Worm (Caenorhabditis elegans) whole organism, L4 larva: ENCODE measurements around the gene Y39A3B.8.

Source experiments
- F44E2.7 ChIP-seq: fragments of 200-800 bp; sonication (Bioruptor generic); IDR thresholded peaks from 2 replicates; pipeline ENCODE4 v2.1.2; 2022; ENCODE audit warnings: missing genetic modification characterization, missing compliant biosample characterization
- T20F7.1 ChIP-seq: fragments of 200-800 bp; sonication (Bioruptor generic); optimal IDR thresholded peaks from 2 replicates; lab custom pipeline; 2018; ENCODE audit warnings: mild to moderate bottlenecking, missing genetic modification characterization, missing compliant biosample characterization
- T26A8.4 ChIP-seq: fragments of 200-800 bp; sonication (Bioruptor generic); IDR thresholded peaks from 2 replicates; pipeline ENCODE4 v1.3.6; 2022; ENCODE audit warnings: missing genetic modification characterization, missing compliant biosample characterization
- ZK546.5 ChIP-seq, 2 experiments: sonication (generic microtip); optimal IDR thresholded peaks; 2 replicates each; lab custom pipeline; 2017; ENCODE audit warnings: missing biosample characterization in 2 of 2, missing genetic modification characterization in 2 of 2
- aha-1 ChIP-seq: fragments of 150-350 bp; peaks from one replicate; lab custom pipeline; 2014; ENCODE audit warnings: missing biosample characterization, missing genetic modification characterization
- aly-2 ChIP-seq: sonication (generic microtip); optimal IDR thresholded peaks from 2 replicates; lab custom pipeline; 2018; ENCODE audit warnings: missing biosample characterization, missing genetic modification characterization
- ama-1 ChIP-seq: fragments of 150-350 bp; optimal IDR thresholded peaks from 2 replicates; lab custom pipeline; 2014; ENCODE audit warnings: inconsistent platforms, mixed read lengths
- ceh-20 ChIP-seq: fragments of 200-800 bp; sonication (Bioruptor generic); IDR thresholded peaks from 2 replicates; pipeline ENCODE4 v1.3.6; 2022; ENCODE audit warnings: missing genetic modification reagents, missing genetic modification characterization, missing compliant biosample characterization
- ceh-62 ChIP-seq: sonication (generic microtip); optimal IDR thresholded peaks from 2 replicates; lab custom pipeline; 2017; ENCODE audit warnings: missing biosample characterization, missing genetic modification characterization
- ctbp-1 ChIP-seq: fragments of 200-800 bp; sonication (Bioruptor generic); IDR thresholded peaks from 2 replicates; pipeline ENCODE4 v1.3.6; 2022; ENCODE audit warnings: missing genetic modification reagents, missing genetic modification characterization, missing compliant biosample characterization
- daf-16 ChIP-seq, 3 experiments: sonication (generic microtip); optimal IDR thresholded peaks; 2 replicates each; lab custom pipeline; 2016 to 2017; ENCODE audit warnings: missing genetic modification characterization in 3 of 3, missing genetic modification reagents in 3 of 3, mild to moderate bottlenecking in 2 of 3, missing compliant biosample characterization in 2 of 3, missing biosample characterization in 1 of 3, moderate library complexity in 1 of 3
- daf-19 ChIP-seq: fragments of 200-800 bp; sonication (Bioruptor generic); conservative IDR thresholded peaks from 2 replicates; pipeline ENCODE4 v1.3.6; 2022; ENCODE audit warnings: missing genetic modification characterization, missing compliant biosample characterization
- daf-8 ChIP-seq: fragments of 200-800 bp; sonication (Bioruptor generic); IDR thresholded peaks from 2 replicates; pipeline ENCODE4 v1.3.6; 2022; ENCODE audit warnings: missing genetic modification characterization, missing compliant biosample characterization
- dmd-6 ChIP-seq: fragments of 200-800 bp; sonication (Bioruptor generic); IDR thresholded peaks from 2 replicates; pipeline ENCODE4 v1.3.6; 2022; ENCODE audit warnings: missing genetic modification reagents, missing genetic modification characterization, missing compliant biosample characterization
- dmd-8 ChIP-seq: fragments of 200-800 bp; sonication (Bioruptor generic); IDR thresholded peaks from 2 replicates; pipeline ENCODE4 v1.3.6; 2022; ENCODE audit warnings: missing genetic modification characterization, missing compliant biosample characterization
- dpl-1 ChIP-seq: fragments of 150-350 bp; optimal IDR thresholded peaks from 2 replicates; lab custom pipeline; 2014; ENCODE audit warnings: missing biosample characterization, missing genetic modification reagents, missing genetic modification characterization
- duxl-1 ChIP-seq: sonication (generic microtip); optimal IDR thresholded peaks from 2 replicates; lab custom pipeline; 2016; ENCODE audit warnings: mild to moderate bottlenecking, missing genetic modification characterization, moderate library complexity, missing compliant biosample characterization; ENCODE audit not compliant: poor library complexity
- dve-1 ChIP-seq: sonication (generic microtip); optimal IDR thresholded peaks from 2 replicates; lab custom pipeline; 2017; ENCODE audit warnings: antibody characterized with exemption, mild to moderate bottlenecking, missing genetic modification characterization, missing compliant biosample characterization; ENCODE audit not compliant: insufficient read depth
- egl-27 ChIP-seq: sonication (generic microtip); optimal IDR thresholded peaks from 3 replicates; lab custom pipeline; 2017; ENCODE audit warnings: missing biosample characterization, missing genetic modification reagents, missing genetic modification characterization
- fkh-10 ChIP-seq: fragments of 150-350 bp; optimal IDR thresholded peaks from 2 replicates; lab custom pipeline; 2014; ENCODE audit warnings: missing biosample characterization, missing genetic modification reagents, missing genetic modification characterization
- hlh-30 ChIP-seq: sonication (generic microtip); optimal IDR thresholded peaks from 2 replicates; lab custom pipeline; 2017; ENCODE audit warnings: antibody characterized with exemption, mild to moderate bottlenecking, missing genetic modification characterization, missing compliant biosample characterization; ENCODE audit not compliant: insufficient read depth
- jun-1 ChIP-seq: fragments of 150-350 bp; optimal IDR thresholded peaks from 2 replicates; lab custom pipeline; 2014; ENCODE audit warnings: missing biosample characterization, missing genetic modification reagents, missing genetic modification characterization
- lim-7 ChIP-seq: fragments of 200-800 bp; sonication (Bioruptor generic); IDR thresholded peaks from 2 replicates; pipeline ENCODE4 v1.3.6; 2022; ENCODE audit warnings: missing genetic modification characterization, missing compliant biosample characterization
- lin-1 ChIP-seq: fragments of 200-800 bp; sonication (Bioruptor generic); IDR thresholded peaks from 2 replicates; pipeline ENCODE4 v1.3.6; 2022; ENCODE audit warnings: missing genetic modification reagents, missing genetic modification characterization, missing compliant biosample characterization
- lin-15B ChIP-seq: fragments of 150-350 bp; sonication (generic microtip); optimal IDR thresholded peaks from 3 replicates; lab custom pipeline; 2014; ENCODE audit warnings: missing biosample characterization, missing genetic modification characterization
- lin-29 ChIP-seq: fragments of 200-800 bp; sonication (Bioruptor generic); IDR thresholded peaks from 2 replicates; pipeline ENCODE4 v1.3.6; 2022; ENCODE audit warnings: missing genetic modification reagents, missing genetic modification characterization, missing compliant biosample characterization
- lin-39 ChIP-seq: fragments of 150-350 bp; optimal IDR thresholded peaks from 2 replicates; lab custom pipeline; 2014; ENCODE audit warnings: missing biosample characterization, missing genetic modification reagents, missing genetic modification characterization
- madf-5 ChIP-seq, 2 experiments: fragments of 200-800 bp; sonication (Bioruptor generic); IDR thresholded peaks; 2 replicates each; pipeline ENCODE4 v1.3.6; 2022; ENCODE audit warnings: missing compliant biosample characterization in 2 of 2, missing genetic modification characterization in 2 of 2
- madf-9 ChIP-seq: fragments of 200-800 bp; sonication (Bioruptor generic); conservative IDR thresholded peaks from 2 replicates; pipeline ENCODE4 v1.3.6; 2022; ENCODE audit warnings: missing genetic modification reagents, missing genetic modification characterization, missing compliant biosample characterization
- mdt-29 ChIP-seq: fragments of 200-800 bp; sonication (Bioruptor generic); IDR thresholded peaks from 2 replicates; pipeline ENCODE4 v1.3.6; 2022; ENCODE audit warnings: missing genetic modification reagents, missing genetic modification characterization, missing compliant biosample characterization
- mep-1 ChIP-seq: fragments of 150-350 bp; sonication (generic microtip); optimal IDR thresholded peaks from 3 replicates; lab custom pipeline; 2014; ENCODE audit warnings: missing biosample characterization, missing genetic modification characterization
- mes-2 ChIP-seq: sonication (generic microtip); optimal IDR thresholded peaks from 2 replicates; lab custom pipeline; 2016; ENCODE audit warnings: missing genotype, mild to moderate bottlenecking, missing genetic modification characterization, missing compliant biosample characterization; ENCODE audit not compliant: poor library complexity, severe bottlenecking
- nhr-10 ChIP-seq: fragments of 150-350 bp; optimal IDR thresholded peaks from 2 replicates; lab custom pipeline; 2014; ENCODE audit warnings: missing biosample characterization, missing genetic modification characterization
- nhr-11 ChIP-seq: fragments of 150-350 bp; optimal IDR thresholded peaks from 2 replicates; lab custom pipeline; 2014; ENCODE audit warnings: missing biosample characterization, missing genetic modification characterization
- nhr-111 ChIP-seq: fragments of 200-800 bp; sonication (Bioruptor generic); optimal IDR thresholded peaks from 2 replicates; lab custom pipeline; 2018; ENCODE audit warnings: mild to moderate bottlenecking, missing genetic modification characterization, missing compliant biosample characterization
- nhr-28 ChIP-seq: fragments of 150-350 bp; optimal IDR thresholded peaks from 2 replicates; lab custom pipeline; 2014; ENCODE audit warnings: missing biosample characterization, missing genetic modification characterization
- nhr-41 ChIP-seq: fragments of 200-800 bp; sonication (Bioruptor generic); IDR thresholded peaks from 2 replicates; pipeline ENCODE4 v1.3.6; 2022; ENCODE audit warnings: missing genetic modification reagents, missing genetic modification characterization, missing compliant biosample characterization
- nhr-42 ChIP-seq: fragments of 200-800 bp; sonication (Bioruptor generic); IDR thresholded peaks from 2 replicates; pipeline ENCODE4 v1.3.6; 2022; ENCODE audit warnings: missing genetic modification characterization, missing compliant biosample characterization
- nhr-77 ChIP-seq: fragments of 150-350 bp; optimal IDR thresholded peaks from 2 replicates; lab custom pipeline; 2014; ENCODE audit warnings: missing biosample characterization, missing genetic modification characterization
- sdz-12 ChIP-seq: fragments of 200-800 bp; sonication (Bioruptor generic); optimal IDR thresholded peaks from 2 replicates; lab custom pipeline; 2018; ENCODE audit warnings: mild to moderate bottlenecking, missing genetic modification characterization, missing compliant biosample characterization
- spr-3 ChIP-seq: fragments of 200-800 bp; sonication (Bioruptor generic); optimal IDR thresholded peaks from 2 replicates; lab custom pipeline; 2018; ENCODE audit warnings: mild to moderate bottlenecking, missing genetic modification characterization, missing compliant biosample characterization
- tag-97 ChIP-seq: fragments of 200-800 bp; sonication (Bioruptor generic); IDR thresholded peaks from 2 replicates; pipeline ENCODE4 v1.3.6; 2022; ENCODE audit warnings: missing genetic modification characterization, missing compliant biosample characterization
- tra-1 ChIP-seq: fragments of 200-800 bp; sonication (Bioruptor generic); IDR thresholded peaks from 2 replicates; pipeline ENCODE4 v1.3.6; 2022; ENCODE audit warnings: missing genetic modification reagents, missing genetic modification characterization, missing compliant biosample characterization
- unc-130 ChIP-seq: sonication (generic microtip); optimal IDR thresholded peaks from 2 replicates; lab custom pipeline; 2016; ENCODE audit warnings: missing genetic modification reagents, missing genetic modification characterization, missing compliant biosample characterization
- unc-39 ChIP-seq: sonication (generic microtip); optimal IDR thresholded peaks from 2 replicates; lab custom pipeline; 2017; ENCODE audit warnings: missing biosample characterization, missing genetic modification characterization
- unc-62 ChIP-seq, 3 experiments: fragments of 150-350 bp in 1 of 3; sonication (generic microtip); optimal IDR thresholded peaks in 2 of 3; peaks in 1 of 3; 1 replicate in 1 of 3; 2 replicates in 2 of 3; lab custom pipeline; 2014 to 2017; ENCODE audit warnings: missing biosample characterization in 3 of 3, missing genetic modification characterization in 3 of 3, missing genetic modification reagents in 3 of 3, missing genotype in 1 of 3
- zfp-3 ChIP-seq: fragments of 200-800 bp; sonication (Bioruptor generic); conservative IDR thresholded peaks from 2 replicates; pipeline ENCODE4 v1.3.6; 2022; ENCODE audit warnings: missing genetic modification reagents, missing genetic modification characterization, missing compliant biosample characterization
- zip-11 ChIP-seq: fragments of 200-800 bp; sonication (Bioruptor generic); IDR thresholded peaks from 2 replicates; pipeline ENCODE4 v1.3.6; 2022; ENCODE audit warnings: missing genetic modification characterization, missing compliant biosample characterization
- zip-2 ChIP-seq: fragments of 150-350 bp; optimal IDR thresholded peaks from 2 replicates; lab custom pipeline; 2014; ENCODE audit warnings: missing biosample characterization, missing genetic modification characterization
- ztf-11 ChIP-seq: fragments of 150-350 bp; optimal IDR thresholded peaks from 2 replicates; lab custom pipeline; 2014; ENCODE audit warnings: missing biosample characterization, missing genetic modification characterization
- ztf-7 ChIP-seq: fragments of 150-350 bp; optimal IDR thresholded peaks from 2 replicates; lab custom pipeline; 2014; ENCODE audit warnings: missing biosample characterization, missing genetic modification characterization

Gene Y39A3B.8

DNA sequence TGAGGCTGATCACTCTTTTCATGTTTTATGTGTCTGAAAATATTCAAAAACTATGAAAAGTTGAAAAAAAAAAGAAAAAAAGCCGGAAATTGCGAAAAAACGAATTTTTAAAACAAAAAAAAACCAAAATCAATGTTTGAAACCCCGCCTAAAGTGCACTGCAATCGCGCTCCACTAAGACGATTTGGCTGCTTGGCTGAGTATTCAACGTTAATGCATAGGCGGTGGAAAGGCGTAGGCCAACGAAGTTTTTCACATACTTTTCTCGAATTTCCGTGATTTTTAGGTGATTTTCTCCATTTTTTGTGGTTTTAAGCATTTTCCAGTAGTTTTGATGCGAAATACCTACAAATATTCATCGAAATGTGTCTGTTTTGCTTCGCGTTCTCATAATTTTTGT, 37.6 kb upstream of the Y39A3B.8 start, which contains the start of the genes polh-1 and rps-22:
Gene polh-1 (minus strand): TSS at position 34 of the 400 bp plus-strand sequence.
Gene rps-22 (plus strand): TSS at position 300 of the 400 bp plus-strand sequence.
- TF ChIP-seq nhr-42 (GFP tag; lab: Robert Waterston, UW) (no peak), tag-97 (no peak), nhr-41 (GFP tag; lab: Robert Waterston, UW) (no peak), dve-1 (tag; lab: Kevin White, UChicago) (peak; percentile 92), zfp-3 (GFP tag; lab: Robert Waterston, UW) (no peak), nhr-11 (tag; lab: Kevin White, UChicago) (peak; percentile 85), ceh-20 (GFP tag; lab: Robert Waterston, UW) (0 out of 2 replicates have a peak, but pooled peaks have one; percentile 26), ceh-62 (tag; lab: Kevin White, UChicago) (no peak), nhr-28 (tag; lab: Kevin White, UChicago) (peak; percentile 87), spr-3 (no peak), dmd-6 (GFP tag; lab: Robert Waterston, UW) (peak; percentile 58; the same call in 1 of the 2 replicates), aly-2 (tag; lab: Kevin White, UChicago) (no peak), egl-27 (tag; lab: Kevin White, UChicago) (no peak), ZK546.5 (tag; optimal IDR thresholded peaks at IDR 0.05; lab: Kevin White, UChicago) (peak in 1 of 2 experiments; percentile 31), tra-1 (GFP tag; lab: Robert Waterston, UW) (no peak), hlh-30 (tag; lab: Kevin White, UChicago) (peak; percentile 87), lim-7 (GFP tag; lab: Robert Waterston, UW) (no peak), T26A8.4 (GFP tag; lab: Robert Waterston, UW) (peak; percentile 64), fkh-10 (GFP tag; lab: Kevin White, UChicago) (peak; percentile 66), madf-9 (GFP tag; lab: Robert Waterston, UW) (0 out of 2 replicates have a peak, but pooled peaks have one; percentile 15), ztf-11 (no peak), mep-1 (tag; lab: Kevin White, UChicago) (peak; percentile 93), lin-15B (tag; lab: Kevin White, UChicago) (peak; percentile 68), daf-16 (GFP tag; optimal IDR thresholded peaks at IDR 0.05; lab: Kevin White, UChicago) (no peak), daf-16 (tag; optimal IDR thresholded peaks at IDR 0.05; lab: Kevin White, UChicago) (peak; percentile 51), zip-11 (no peak), dmd-8 (no peak), lin-1 (GFP tag; lab: Robert Waterston, UW) (peak; percentile 54; the same call in 1 of the 2 replicates), nhr-10 (tag; lab: Kevin White, UChicago) (no peak), F44E2.7 (no peak), T20F7.1 (GFP tag; lab: Kevin White, UChicago) (peak; percentile 89), dpl-1 (GFP tag; lab: Kevin White, UChicago) (peak; percentile 98), daf-8 (no peak), nhr-111 (GFP tag; lab: Kevin White, UChicago) (no peak), nhr-77 (peak; percentile 96), mes-2 (peak; percentile 92), mdt-29 (GFP tag; lab: Robert Waterston, UW) (no peak), daf-19 (no peak), unc-130 (peak; percentile 15), unc-39 (tag; lab: Kevin White, UChicago) (no peak), ctbp-1 (0 out of 2 replicates have a peak, but pooled peaks have one; percentile 25), lin-29 (no peak), zip-2 (tag; lab: Kevin White, UChicago) (no peak), duxl-1 (tag; lab: Kevin White, UChicago) (peak; percentile 12), ama-1 (lab: Kevin White, UChicago) (peak; percentile 67), aha-1 (tag; lab: Kevin White, UChicago) (peak; percentile 67), unc-62 (GFP tag; optimal IDR thresholded peaks at IDR 0.05 in 1 of 2; lab: Kevin White, UChicago) (peak in 1 of 2 experiments; percentile 54), unc-62 (tag; optimal IDR thresholded peaks at IDR 0.05; lab: Kevin White, UChicago) (no peak), ztf-7 (tag; lab: Kevin White, UChicago) (no peak), sdz-12 (GFP tag; lab: Kevin White, UChicago) (no peak), jun-1 (tag; lab: Kevin White, UChicago) (no peak), lin-39 (tag; lab: Kevin White, UChicago) (no peak), madf-5 (GFP tag; IDR thresholded peaks at IDR 0.05; lab: Robert Waterston, UW) (no peak)
